Fruit fly (Drosophila melanogaster) whole organism, embryonic: Measurements from ENCODE around the gene CG3630.

Source experiments
- CG1024 ChIP-seq: fragments of 200-800 bp; sonication (Bioruptor generic); IDR thresholded peaks from 2 replicates; pipeline ENCODE4 v1.3.6; 2022; ENCODE audit warnings: missing biosample characterization, missing genetic modification characterization
- CG10321 ChIP-seq: fragments of 200-800 bp; sonication (Bioruptor generic); IDR thresholded peaks from 2 replicates; pipeline ENCODE4 v1.3.6; 2022; ENCODE audit warnings: missing biosample characterization, missing genetic modification characterization
- CG12104 ChIP-seq: fragments of 200-800 bp; sonication (Bioruptor generic); optimal IDR thresholded peaks from 3 replicates; lab custom pipeline; 2016; ENCODE audit warnings: missing biosample characterization, missing genetic modification characterization
- CG14667 ChIP-seq: fragments of 200-800 bp; sonication (Bioruptor generic); IDR thresholded peaks from 2 replicates; pipeline ENCODE4 v1.3.6; 2022; ENCODE audit warnings: missing biosample characterization, missing genetic modification characterization
- CG15073 ChIP-seq: fragments of 200-800 bp; sonication (Bioruptor generic); optimal IDR thresholded peaks from 2 replicates; lab custom pipeline; 2016; ENCODE audit warnings: missing biosample characterization, missing genetic modification characterization
- CG15514 ChIP-seq: fragments of 200-800 bp; sonication (Bioruptor generic); optimal IDR thresholded peaks from 3 replicates; lab custom pipeline; 2017; ENCODE audit warnings: missing biosample characterization, missing genetic modification characterization, mild to moderate bottlenecking, moderate library complexity, missing genetic modification reagents
- CG16813 ChIP-seq: fragments of 200-800 bp; sonication (Bioruptor generic); IDR thresholded peaks from 3 replicates; pipeline ENCODE4 v1.3.6; 2022; ENCODE audit warnings: missing biosample characterization, missing genetic modification characterization; ENCODE audit not compliant: partially characterized antibody
- CG16815 ChIP-seq: fragments of 200-800 bp; sonication (Bioruptor generic); optimal IDR thresholded peaks from 3 replicates; lab custom pipeline; 2017; ENCODE audit warnings: missing biosample characterization, mild to moderate bottlenecking, missing genetic modification characterization
- CG17328 ChIP-seq: fragments of 200-800 bp; sonication (Bioruptor generic); IDR thresholded peaks from 2 replicates; pipeline ENCODE4 v1.3.6; 2022; ENCODE audit warnings: missing biosample characterization, missing genetic modification characterization
- CG18476 ChIP-seq: fragments of 200-800 bp; sonication (Bioruptor generic); optimal IDR thresholded peaks from 2 replicates; lab custom pipeline; 2016; ENCODE audit warnings: missing biosample characterization, mild to moderate bottlenecking, missing genetic modification characterization
- CG18619 ChIP-seq: fragments of 200-800 bp; sonication (Bioruptor generic); optimal IDR thresholded peaks from 3 replicates; lab custom pipeline; 2017; ENCODE audit warnings: missing biosample characterization, mild to moderate bottlenecking, missing genetic modification characterization
- CG2202 ChIP-seq: fragments of 200-800 bp; sonication (Bioruptor generic); optimal IDR thresholded peaks from 2 replicates; lab custom pipeline; 2018; ENCODE audit warnings: missing biosample characterization, mild to moderate bottlenecking, missing genetic modification characterization
- CG3847 ChIP-seq: fragments of 200-800 bp; sonication (Bioruptor generic); IDR thresholded peaks from 2 replicates; pipeline ENCODE4 v1.3.6; 2022; ENCODE audit warnings: missing biosample characterization, missing genetic modification characterization
- CG4282 ChIP-seq: fragments of 200-800 bp; sonication (Bioruptor generic); optimal IDR thresholded peaks from 2 replicates; lab custom pipeline; 2016; ENCODE audit warnings: missing biosample characterization, missing genetic modification characterization
- CG4424 ChIP-seq: fragments of 200-800 bp; sonication (Bioruptor generic); optimal IDR thresholded peaks from 3 replicates; lab custom pipeline; 2016; ENCODE audit warnings: missing biosample characterization, missing genetic modification characterization
- CG5180 ChIP-seq: fragments of 200-800 bp; sonication (Bioruptor generic); optimal IDR thresholded peaks from 3 replicates; lab custom pipeline; 2017; ENCODE audit warnings: missing biosample characterization, missing genetic modification characterization, mild to moderate bottlenecking, moderate library complexity, missing genetic modification reagents
- CG5953 ChIP-seq: fragments of 200-800 bp; sonication (Bioruptor generic); IDR thresholded peaks from 2 replicates; pipeline ENCODE4 v1.3.6; 2022; ENCODE audit warnings: missing biosample characterization, missing genetic modification characterization
- CG6654 ChIP-seq: fragments of 200-800 bp; sonication (Bioruptor generic); optimal IDR thresholded peaks from 2 replicates; lab custom pipeline; 2017; ENCODE audit warnings: missing biosample characterization, mild to moderate bottlenecking, missing genetic modification characterization
- CG8281 ChIP-seq: fragments of 200-800 bp; sonication (Bioruptor generic); optimal IDR thresholded peaks from 2 replicates; lab custom pipeline; 2018; ENCODE audit warnings: missing biosample characterization, mild to moderate bottlenecking, missing genetic modification characterization, moderate library complexity
- CG8478 ChIP-seq: fragments of >200 bp; optimal IDR thresholded peaks from 2 replicates; lab custom pipeline; 2018
- CG8924 ChIP-seq: fragments of 200-800 bp; optimal IDR thresholded peaks from 3 replicates; lab custom pipeline; 2019; ENCODE audit warnings: missing biosample characterization, mild to moderate bottlenecking, missing genetic modification characterization, moderate library complexity
- CG9876 ChIP-seq: fragments of 200-800 bp; sonication (Bioruptor generic); optimal IDR thresholded peaks from 2 replicates; lab custom pipeline; 2016; ENCODE audit warnings: missing biosample characterization, missing genetic modification characterization
- CG9932 ChIP-seq: fragments of 200-800 bp; sonication (Bioruptor generic); IDR thresholded peaks from 2 replicates; pipeline ENCODE4 v1.3.6; 2022; ENCODE audit warnings: missing biosample characterization, missing genetic modification characterization
- CTCF ChIP-seq: fragments of 200-800 bp; sonication (Bioruptor generic); optimal IDR thresholded peaks from 2 replicates; lab custom pipeline; 2017; ENCODE audit warnings: missing biosample characterization, mild to moderate bottlenecking, missing genetic modification characterization, moderate library complexity
- Dfd ChIP-seq, 2 experiments: fragments of >200 bp; optimal IDR thresholded peaks; 2 replicates each; lab custom pipeline; 2017; ENCODE audit warnings: missing biosample characterization in 2 of 2, missing genetic modification characterization in 2 of 2
- HHEX ChIP-seq: fragments of 200-800 bp; sonication (Bioruptor generic); optimal IDR thresholded peaks from 3 replicates; lab custom pipeline; 2017; ENCODE audit warnings: missing biosample characterization, mild to moderate bottlenecking, missing genetic modification characterization, missing genetic modification reagents
- Lhr ChIP-seq: fragments of 200-800 bp; sonication (Bioruptor generic); optimal IDR thresholded peaks from 3 replicates; lab custom pipeline; 2017; ENCODE audit warnings: mild to moderate bottlenecking, missing biosample characterization, missing genetic modification reagents, missing genetic modification characterization
- Med ChIP-seq: fragments of 200-800 bp; sonication (Bioruptor generic); peaks from one replicate; lab custom pipeline; 2016; ENCODE audit warnings: missing biosample characterization, missing genetic modification characterization, mild to moderate bottlenecking, inconsistent platforms, moderate library complexity
- Mes4 ChIP-seq: fragments of 200-800 bp; sonication (Bioruptor generic); optimal IDR thresholded peaks from 2 replicates; lab custom pipeline; 2016; ENCODE audit warnings: missing biosample characterization, missing genetic modification characterization
- PHDP ChIP-seq: fragments of 200-800 bp; sonication (Bioruptor generic); optimal IDR thresholded peaks from 3 replicates; lab custom pipeline; 2018; ENCODE audit warnings: missing biosample characterization, mild to moderate bottlenecking, missing genetic modification characterization, moderate library complexity
- Poxn ChIP-seq: fragments of 200-800 bp; sonication (Bioruptor generic); IDR thresholded peaks from 2 replicates; pipeline ENCODE4 v1.3.6; 2022; ENCODE audit warnings: missing biosample characterization, missing genetic modification characterization
- Sin3A ChIP-seq: fragments of >200 bp; optimal IDR thresholded peaks from 2 replicates; lab custom pipeline; 2018
- Sox100B ChIP-seq: fragments of 200-800 bp; sonication (Bioruptor generic); optimal IDR thresholded peaks from 3 replicates; lab custom pipeline; 2018; ENCODE audit warnings: missing biosample characterization, mild to moderate bottlenecking, missing genetic modification characterization
- Sox102F ChIP-seq: fragments of 200-800 bp; sonication (Bioruptor generic); optimal IDR thresholded peaks from 2 replicates; lab custom pipeline; 2018; ENCODE audit warnings: missing biosample characterization, mild to moderate bottlenecking, missing genetic modification characterization, moderate library complexity
- Sry-β ChIP-seq: fragments of 200-800 bp; sonication (Bioruptor generic); optimal IDR thresholded peaks from 2 replicates; lab custom pipeline; 2018; ENCODE audit warnings: missing biosample characterization, mild to moderate bottlenecking, missing genetic modification characterization, moderate library complexity
- Stat92E ChIP-seq, 3 experiments: fragments of >200 bp in 2 of 3; fragments of 200-800 bp in 1 of 3; sonication (Bioruptor generic) in 1 of 3; optimal IDR thresholded peaks; 2 replicates each; lab custom pipeline; 2017 to 2019; ENCODE audit warnings: missing biosample characterization in 3 of 3, missing genetic modification characterization in 3 of 3, mild to moderate bottlenecking in 1 of 3, moderate library complexity in 1 of 3
- ac ChIP-seq: fragments of 200-800 bp; sonication (Bioruptor generic); optimal IDR thresholded peaks from 3 replicates; lab custom pipeline; 2017; ENCODE audit warnings: missing biosample characterization, mild to moderate bottlenecking, missing genetic modification characterization
- bbx ChIP-seq: fragments of 200-800 bp; sonication (Bioruptor generic); IDR thresholded peaks from 2 replicates; pipeline ENCODE4 v1.3.6; 2022; ENCODE audit warnings: missing biosample characterization, missing genetic modification characterization; ENCODE audit not compliant: partially characterized antibody
- caup ChIP-seq: fragments of 200-800 bp; sonication (Bioruptor generic); optimal IDR thresholded peaks from 3 replicates; lab custom pipeline; 2017; ENCODE audit warnings: missing biosample characterization, mild to moderate bottlenecking, missing genetic modification characterization, moderate library complexity; ENCODE audit not compliant: severe bottlenecking
- cg ChIP-seq: fragments of 200-800 bp; sonication (Bioruptor generic); optimal IDR thresholded peaks from 3 replicates; lab custom pipeline; 2019; ENCODE audit warnings: missing biosample characterization, mild to moderate bottlenecking, missing genetic modification characterization, moderate library complexity
- ems ChIP-seq: fragments of 200-800 bp; sonication (Bioruptor generic); optimal IDR thresholded peaks from 3 replicates; lab custom pipeline; 2016; ENCODE audit warnings: missing biosample characterization, missing genetic modification characterization
- fd64A ChIP-seq: fragments of 200-800 bp; sonication (Bioruptor generic); optimal IDR thresholded peaks from 3 replicates; lab custom pipeline; 2018; ENCODE audit warnings: missing biosample characterization, mild to moderate bottlenecking, missing genetic modification characterization
- kay ChIP-seq: fragments of 200-800 bp; sonication (Bioruptor generic); optimal IDR thresholded peaks from 2 replicates; lab custom pipeline; 2016; ENCODE audit warnings: missing biosample characterization, missing genetic modification characterization
- knrl ChIP-seq: fragments of 200-800 bp; sonication (Bioruptor generic); IDR thresholded peaks from 3 replicates; pipeline ENCODE4 v1.3.6; 2022; ENCODE audit warnings: missing biosample characterization, missing genetic modification characterization; ENCODE audit not compliant: partially characterized antibody
- lbe ChIP-seq: fragments of 200-800 bp; sonication (Bioruptor generic); optimal IDR thresholded peaks from 2 replicates; lab custom pipeline; 2016; ENCODE audit warnings: missing biosample characterization, mild to moderate bottlenecking, missing genetic modification characterization
- nerfin-2 ChIP-seq: fragments of 200-800 bp; sonication (Bioruptor generic); IDR thresholded peaks from 2 replicates; pipeline ENCODE4 v1.3.6; 2022; ENCODE audit warnings: missing biosample characterization, missing genetic modification characterization; ENCODE audit not compliant: partially characterized antibody
- rib ChIP-seq: fragments of 200-800 bp; sonication (Bioruptor generic); IDR thresholded peaks from 2 replicates; pipeline ENCODE4 v1.3.6; 2022; ENCODE audit warnings: missing biosample characterization, missing genetic modification characterization
- tgo ChIP-seq: fragments of 200-800 bp; sonication (Bioruptor generic); IDR thresholded peaks from 3 replicates; pipeline ENCODE4 v1.3.6; 2022; ENCODE audit warnings: missing biosample characterization, missing genetic modification characterization
- trh ChIP-seq: fragments of 200-800 bp; sonication (Bioruptor generic); optimal IDR thresholded peaks from 2 replicates; lab custom pipeline; 2016; ENCODE audit warnings: missing biosample characterization, missing genetic modification characterization
- wdn ChIP-seq: fragments of 200-800 bp; sonication (Bioruptor generic); IDR thresholded peaks from 2 replicates; pipeline ENCODE4 v1.3.6; 2022; ENCODE audit warnings: missing biosample characterization, missing genetic modification characterization
- wek ChIP-seq: fragments of 200-800 bp; sonication (Bioruptor generic); optimal IDR thresholded peaks from 3 replicates; lab custom pipeline; 2018; ENCODE audit warnings: missing biosample characterization, mild to moderate bottlenecking, missing genetic modification characterization, moderate library complexity
- yki ChIP-seq: fragments of >200 bp; optimal IDR thresholded peaks from 3 replicates; lab custom pipeline; 2018

Gene CG3630

dm6 chrX:2158668-2159163 is 3.3 kb upstream of the CG3630 start, which contains the start of gene wapl (continued):
- TF ChIP-seq CG8924 (tag; lab: Kevin White, UChicago) = no peak
- TF ChIP-seq CG9932 (GFP tag; lab: Robert Waterston, UW) = peak; percentile 76
- TF ChIP-seq nerfin-2 = peak; percentile 87
- no peak for TF ChIP-seq CG1024 (GFP tag; lab: Robert Waterston, UW)
- TF ChIP-seq CG12104 (GFP tag; lab: Kevin White, UChicago) = no peak
- peak in 1 of 3 experiments; percentile 8 for TF ChIP-seq Stat92E (GFP tag; optimal IDR thresholded peaks at IDR 0.05; lab: Kevin White, UChicago)
- peak; percentile 83 for TF ChIP-seq CG15514
- no peak for TF ChIP-seq Sox100B (GFP tag; lab: Kevin White, UChicago)
- peak; percentile 97 for TF ChIP-seq bbx (GFP tag; lab: Robert Waterston, UW)
- TF ChIP-seq trh = no peak
- no peak for TF ChIP-seq CG6654 (GFP tag; lab: Kevin White, UChicago)
- no peak for TF ChIP-seq tgo (GFP tag; lab: Robert Waterston, UW)
- no peak for TF ChIP-seq yki (lab: Kevin White, UChicago)
- no peak for TF ChIP-seq CG8281 (tag; lab: Kevin White, UChicago)
- TF ChIP-seq caup (GFP tag; lab: Kevin White, UChicago) = no peak
- no peak for TF ChIP-seq CG18476 (GFP tag; lab: Kevin White, UChicago)
- peak; percentile 93 for TF ChIP-seq knrl (GFP tag; lab: Robert Waterston, UW)
- peak; percentile 92 for TF ChIP-seq Med
- TF ChIP-seq Mes4 (GFP tag; lab: Kevin White, UChicago) = no peak
- no peak for TF ChIP-seq HHEX (GFP tag; lab: Kevin White, UChicago)
- peak; percentile 9 for TF ChIP-seq ems
- TF ChIP-seq Lhr = peak; percentile 67
- TF ChIP-seq CG2202 = peak; percentile 5
- TF ChIP-seq wek (GFP tag; lab: Kevin White, UChicago) = no peak
- peak; percentile 61 for TF ChIP-seq cg
- TF ChIP-seq CG4424 = no peak
- peak; percentile 61 for TF ChIP-seq CG3847 (GFP tag; lab: Robert Waterston, UW)
- TF ChIP-seq Poxn (GFP tag; lab: Robert Waterston, UW) = no peak
- peak; percentile 37 for TF ChIP-seq CG9876 (GFP tag; lab: Kevin White, UChicago)
- no peak for TF ChIP-seq CG18619 (GFP tag; lab: Kevin White, UChicago)
- no peak for TF ChIP-seq CG5180
- no peak for TF ChIP-seq wdn (GFP tag; lab: Robert Waterston, UW)
- no peak for TF ChIP-seq Sry-β
- no peak for TF ChIP-seq PHDP (tag; lab: Kevin White, UChicago)
- TF ChIP-seq CTCF (GFP tag; lab: Kevin White, UChicago) = no peak
- TF ChIP-seq Sin3A (lab: Kevin White, UChicago) = peak; percentile 82
- no peak for TF ChIP-seq ac (GFP tag; lab: Kevin White, UChicago)
- no peak for TF ChIP-seq rib (GFP tag; lab: Robert Waterston, UW)
- no peak for TF ChIP-seq Dfd (GFP tag; optimal IDR thresholded peaks at IDR 0.05; lab: Kevin White, UChicago)
- no peak for TF ChIP-seq CG14667 (GFP tag; lab: Robert Waterston, UW)
- no peak for TF ChIP-seq CG5953 (GFP tag; lab: Robert Waterston, UW)
- TF ChIP-seq fd64A (GFP tag; lab: Kevin White, UChicago) = no peak
- TF ChIP-seq CG15073 (GFP tag; lab: Kevin White, UChicago) = no peak
- TF ChIP-seq CG8478 (lab: Kevin White, UChicago) = no peak
- no peak for TF ChIP-seq CG16815 (GFP tag; lab: Kevin White, UChicago)
- no peak for TF ChIP-seq lbe (GFP tag; lab: Kevin White, UChicago)
- TF ChIP-seq CG10321 (GFP tag; lab: Robert Waterston, UW) = no peak; the same call in 1 of the 2 replicates
- TF ChIP-seq CG16813 = peak; percentile 93
- TF ChIP-seq Sox102F = no peak
- no peak for TF ChIP-seq CG17328
- TF ChIP-seq CG4282 (GFP tag; lab: Kevin White, UChicago) = no peak
- TF ChIP-seq kay = no peak
